Worm (Caenorhabditis elegans): ENCODE measurements around the gene gpb-1.

DNA sequence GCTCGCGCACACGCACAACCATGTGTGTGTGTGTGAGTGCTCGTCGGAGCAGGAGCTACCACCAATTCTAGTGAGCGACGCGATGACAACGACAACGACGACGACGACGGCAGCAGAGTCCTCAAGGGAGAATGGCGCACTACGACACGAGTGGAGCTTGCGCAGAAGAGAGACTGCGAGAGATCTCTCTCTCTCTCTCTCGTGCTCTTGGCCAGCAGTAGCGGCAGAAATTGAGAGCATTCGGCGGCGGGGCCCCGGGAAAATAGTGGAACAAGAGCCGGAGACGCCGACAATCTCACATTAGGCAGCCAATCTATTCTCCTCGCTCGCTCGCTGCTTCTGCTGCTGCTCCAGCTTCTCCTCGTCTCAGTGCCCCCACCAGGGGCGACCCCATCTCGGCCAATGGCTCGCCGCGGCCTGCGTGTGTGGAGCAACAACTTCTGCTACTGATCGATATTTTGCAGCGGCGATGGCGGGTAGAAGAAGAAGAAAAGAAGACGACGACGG lies 1.6 kb downstream of the gpb-1 start:
- TF ChIP-seq scrt-1 (GFP tag; IDR thresholded peaks at IDR 0.05) (peak; percentile 32; the same call in 1 of the 2 replicates), flt-1 (GFP tag; IDR thresholded peaks at IDR 0.05) (0 out of 2 replicates have a peak, but pooled peaks have one; percentile 16), tbx-37 (GFP tag; conservative IDR thresholded peaks at IDR 0.05) (no peak), aly-1 (tag; optimal IDR thresholded peaks at IDR 0.05) (peak; percentile 52), ama-1 (optimal IDR thresholded peaks at IDR 0.05) (no peak), hmg-4 (GFP tag; optimal IDR thresholded peaks at IDR 0.05) (peak; percentile 75), tbx-11 (GFP tag; IDR thresholded peaks at IDR 0.05) (no peak), hnd-1 (tag; optimal IDR thresholded peaks at IDR 0.05) (no peak), hmbx-1 (tag; optimal IDR thresholded peaks at IDR 0.05) (no peak), F13C5.2 (tag; optimal IDR thresholded peaks at IDR 0.05) (peak; percentile 72), pes-1 (GFP tag; IDR thresholded peaks at IDR 0.05) (peak; percentile 33; the same call in 1 of the 2 replicates), ceh-13 (GFP tag; optimal IDR thresholded peaks at IDR 0.05) (no peak), ets-7 (tag; optimal IDR thresholded peaks at IDR 0.05) (no peak)

Measured in whole organism, early embryonic.